Worm (Caenorhabditis elegans): ENCODE results near the gene nhr-55.

Gene nhr-55

DNA sequence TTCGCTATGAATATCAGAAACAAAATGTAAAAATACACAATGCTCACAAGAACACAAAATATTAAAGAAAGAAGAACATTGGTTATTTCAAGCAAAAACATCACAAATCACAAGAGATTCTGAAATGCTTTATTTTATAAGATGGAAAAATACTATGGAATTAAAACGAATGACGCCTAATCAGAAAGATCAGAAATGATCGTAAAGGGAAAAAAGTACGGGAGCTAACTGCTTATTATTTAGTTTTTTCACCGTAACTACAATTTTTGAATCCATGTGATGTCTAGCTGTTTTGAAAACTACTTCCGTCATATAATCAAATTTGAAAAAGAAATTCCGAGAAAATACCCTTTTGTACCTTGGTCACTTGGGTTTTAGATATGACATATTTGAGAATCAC is 9.5 kb upstream of the nhr-55 start, which contains the start of gene srbc-57:
Gene srbc-57 (minus strand): TSS at position 101 of the 400 bp plus-strand sequence.
- TF ChIP-seq ref-1 (GFP tag; conservative IDR thresholded peaks at IDR 0.05) (no peak), cog-1 (tag; optimal IDR thresholded peaks at IDR 0.05) (no peak), flt-1 (GFP tag; IDR thresholded peaks at IDR 0.05) (no peak), klf-2 (GFP tag; conservative IDR thresholded peaks at IDR 0.05) (no peak), T22C8.4 (GFP tag; IDR thresholded peaks at IDR 0.05) (no peak), ztf-29 (GFP tag; IDR thresholded peaks at IDR 0.05) (no peak), tab-1 (GFP tag; IDR thresholded peaks at IDR 0.05) (no peak)

- TF ChIP-seq ref-1 (GFP tag; conservative IDR thresholded peaks at IDR 0.05): no peak
- no peak for TF ChIP-seq flt-1 (GFP tag; IDR thresholded peaks at IDR 0.05)
- TF ChIP-seq ztf-29 (GFP tag; IDR thresholded peaks at IDR 0.05): no peak
- no peak for TF ChIP-seq ztf-23 (GFP tag; IDR thresholded peaks at IDR 0.05)
- TF ChIP-seq klf-2 (GFP tag; conservative IDR thresholded peaks at IDR 0.05): no peak
- no peak for TF ChIP-seq cog-1 (tag; optimal IDR thresholded peaks at IDR 0.05)
- TF ChIP-seq med-1 (GFP tag; optimal IDR thresholded peaks at IDR 0.05; ENCODE audit: insufficient read depth): no peak
- no peak for TF ChIP-seq T22C8.4 (GFP tag; IDR thresholded peaks at IDR 0.05)
- TF ChIP-seq tab-1 (GFP tag; IDR thresholded peaks at IDR 0.05): no peak
Measured at ce11 chrV:472589-472988, 5.4 kb upstream of the nhr-55 start, which contains the start of gene srt-31. TSS of gene srt-31 (plus strand) at chrV:472889.

DNA sequence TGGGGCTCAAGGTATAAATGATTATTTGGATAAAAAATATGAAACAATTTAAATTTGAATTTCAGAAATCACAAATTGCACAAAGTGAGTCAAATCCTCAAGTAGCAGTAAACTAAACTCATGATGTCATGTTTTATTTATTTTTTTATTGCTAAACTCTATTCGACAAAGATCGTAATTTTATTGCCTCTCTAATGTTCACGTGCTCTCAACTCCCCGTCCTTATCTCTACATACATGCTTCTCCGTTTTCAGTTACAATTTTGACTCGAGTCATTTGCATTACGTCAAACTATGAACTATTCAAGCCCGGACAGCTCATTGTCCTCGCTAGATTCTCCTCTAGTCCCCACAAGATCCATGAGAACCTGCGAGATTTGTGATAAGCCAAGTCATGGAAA is 3.4 kb upstream of the nhr-55 start, which contains the start of gene nhr-99:
Gene nhr-99 (plus strand): TSS at position 263 of the 400 bp plus-strand sequence.
- no peak for TF ChIP-seq flt-1 (GFP tag; IDR thresholded peaks at IDR 0.05)
- TF ChIP-seq T22C8.4 (GFP tag; IDR thresholded peaks at IDR 0.05): no peak
- TF ChIP-seq klf-2 (GFP tag; conservative IDR thresholded peaks at IDR 0.05): no peak
- no peak for TF ChIP-seq ztf-23 (GFP tag; IDR thresholded peaks at IDR 0.05)
- no peak for TF ChIP-seq ref-1 (GFP tag; conservative IDR thresholded peaks at IDR 0.05)
- TF ChIP-seq cog-1 (tag; optimal IDR thresholded peaks at IDR 0.05): no peak
- TF ChIP-seq tab-1 (GFP tag; IDR thresholded peaks at IDR 0.05): no peak
- no peak for TF ChIP-seq ztf-29 (GFP tag; IDR thresholded peaks at IDR 0.05)
- no peak for TF ChIP-seq med-1 (GFP tag; optimal IDR thresholded peaks at IDR 0.05; ENCODE audit: insufficient read depth)

DNA sequence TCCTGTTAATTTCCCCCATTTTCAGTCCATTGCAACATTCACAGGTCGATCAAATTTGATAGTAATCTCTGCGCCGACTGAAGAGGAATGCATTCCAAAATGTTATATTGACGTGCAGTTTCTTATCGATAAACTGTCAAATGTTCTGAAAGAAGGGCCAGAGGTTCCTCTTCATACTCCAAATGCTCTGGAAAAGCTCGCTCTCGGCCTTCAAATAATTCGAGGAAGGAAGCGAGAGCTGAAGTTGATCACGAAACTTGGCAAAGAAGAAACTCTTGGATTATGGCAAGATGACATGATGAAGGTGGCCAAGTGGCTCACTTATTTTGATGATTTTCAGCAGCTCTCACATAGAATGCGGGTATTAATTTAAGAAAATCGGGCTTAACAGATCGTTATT is 1.1 kb downstream of the nhr-55 start:
- no peak for TF ChIP-seq T22C8.4 (GFP tag; IDR thresholded peaks at IDR 0.05)
- no peak for TF ChIP-seq tab-1 (GFP tag; IDR thresholded peaks at IDR 0.05)
- TF ChIP-seq klf-2 (GFP tag; conservative IDR thresholded peaks at IDR 0.05): no peak
- no peak for TF ChIP-seq cog-1 (tag; optimal IDR thresholded peaks at IDR 0.05)
- no peak for TF ChIP-seq med-1 (GFP tag; optimal IDR thresholded peaks at IDR 0.05; ENCODE audit: insufficient read depth)
- TF ChIP-seq ztf-29 (GFP tag; IDR thresholded peaks at IDR 0.05): no peak
- no peak for TF ChIP-seq ref-1 (GFP tag; conservative IDR thresholded peaks at IDR 0.05)
- no peak for TF ChIP-seq ztf-23 (GFP tag; IDR thresholded peaks at IDR 0.05)
- no peak for TF ChIP-seq flt-1 (GFP tag; IDR thresholded peaks at IDR 0.05)

ce11 chrV:482860-483259 is 4.9 kb downstream of the nhr-55 start:
- no peak for TF ChIP-seq T22C8.4 (GFP tag; IDR thresholded peaks at IDR 0.05)
- TF ChIP-seq ztf-23 (GFP tag; IDR thresholded peaks at IDR 0.05): no peak
- no peak for TF ChIP-seq klf-2 (GFP tag; conservative IDR thresholded peaks at IDR 0.05)
- TF ChIP-seq med-1 (GFP tag; optimal IDR thresholded peaks at IDR 0.05; ENCODE audit: insufficient read depth): no peak
- TF ChIP-seq cog-1 (tag; optimal IDR thresholded peaks at IDR 0.05): no peak
- TF ChIP-seq ref-1 (GFP tag; conservative IDR thresholded peaks at IDR 0.05): no peak
- TF ChIP-seq ztf-29 (GFP tag; IDR thresholded peaks at IDR 0.05): no peak
- TF ChIP-seq flt-1 (GFP tag; IDR thresholded peaks at IDR 0.05): no peak
- TF ChIP-seq tab-1 (GFP tag; IDR thresholded peaks at IDR 0.05): no peak

DNA sequence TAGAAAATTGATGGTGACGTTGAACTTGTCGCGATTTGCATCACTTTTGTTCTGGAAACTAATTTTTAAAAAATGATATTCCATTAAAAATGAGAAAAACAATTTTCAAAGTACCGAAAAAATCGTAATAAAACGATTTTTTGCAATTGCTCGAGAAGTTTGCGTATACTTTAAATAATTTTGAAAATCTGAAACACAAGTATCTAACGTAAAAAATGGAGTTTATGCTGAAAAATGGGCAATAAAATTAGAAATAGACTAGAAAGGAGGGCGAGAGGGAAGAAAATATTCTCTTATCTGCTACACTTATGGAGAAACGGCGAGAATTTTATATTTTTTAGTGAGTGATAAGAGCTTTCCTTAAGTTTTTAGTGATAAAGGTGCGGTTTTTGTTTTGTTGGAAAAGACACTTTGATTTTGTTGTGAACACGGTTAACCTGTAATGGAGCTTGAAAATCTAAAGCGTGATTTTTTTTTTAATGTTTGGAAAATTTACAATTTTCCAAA is 5.4 kb downstream of the nhr-55 start, which contains the start of gene nhr-130:
Gene nhr-130 (minus strand): TSS at position 51 of the 507 bp plus-strand sequence.
- TF ChIP-seq flt-1 (GFP tag; IDR thresholded peaks at IDR 0.05): no peak
- TF ChIP-seq ref-1 (GFP tag; conservative IDR thresholded peaks at IDR 0.05): no peak
- TF ChIP-seq med-1 (GFP tag; optimal IDR thresholded peaks at IDR 0.05; ENCODE audit: insufficient read depth): no peak
- no peak for TF ChIP-seq klf-2 (GFP tag; conservative IDR thresholded peaks at IDR 0.05)
- TF ChIP-seq T22C8.4 (GFP tag; IDR thresholded peaks at IDR 0.05): no peak
- no peak for TF ChIP-seq ztf-29 (GFP tag; IDR thresholded peaks at IDR 0.05)
- no peak for TF ChIP-seq tab-1 (GFP tag; IDR thresholded peaks at IDR 0.05)
- no peak for TF ChIP-seq ztf-23 (GFP tag; IDR thresholded peaks at IDR 0.05)
- no peak for TF ChIP-seq cog-1 (tag; optimal IDR thresholded peaks at IDR 0.05)

DNA sequence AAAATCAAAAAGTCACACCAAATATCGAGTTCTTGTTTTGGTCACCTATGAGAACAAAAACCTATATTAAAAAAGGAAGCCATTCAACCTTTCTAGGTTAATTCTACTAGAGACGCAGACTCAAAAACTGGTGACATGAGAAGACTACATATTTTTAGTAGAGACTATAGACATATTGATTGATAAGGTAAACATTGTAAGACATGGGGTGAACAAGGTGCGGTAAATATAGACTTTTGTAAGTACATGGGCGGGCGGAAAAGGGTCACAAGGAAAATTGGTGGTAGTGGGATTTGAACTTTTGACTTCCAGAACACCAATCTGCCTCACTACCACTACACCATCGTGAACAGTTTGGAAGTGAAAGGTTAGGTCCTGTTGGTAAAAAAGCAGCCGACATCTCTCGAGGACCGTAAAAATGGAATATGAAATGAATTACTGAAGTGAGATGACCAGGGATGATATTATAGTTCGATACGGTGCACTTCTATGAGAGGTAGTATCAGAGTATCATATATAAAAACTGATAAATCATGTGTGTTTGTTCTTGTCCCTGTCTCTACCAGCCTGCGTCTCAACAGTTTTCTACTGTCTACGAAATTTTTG is 6.4 kb downstream of the nhr-55 start, which contains the start of gene nhr-212:
Gene nhr-212 (plus strand): TSS at position 573 of the 606 bp plus-strand sequence.
- TF ChIP-seq cog-1 (tag; optimal IDR thresholded peaks at IDR 0.05): no peak

- no peak for TF ChIP-seq T22C8.4 (GFP tag; IDR thresholded peaks at IDR 0.05)
- TF ChIP-seq flt-1 (GFP tag; IDR thresholded peaks at IDR 0.05): no peak
- no peak for TF ChIP-seq cog-1 (tag; optimal IDR thresholded peaks at IDR 0.05)
- TF ChIP-seq ref-1 (GFP tag; conservative IDR thresholded peaks at IDR 0.05): no peak
- TF ChIP-seq tab-1 (GFP tag; IDR thresholded peaks at IDR 0.05): no peak
- no peak for TF ChIP-seq med-1 (GFP tag; optimal IDR thresholded peaks at IDR 0.05; ENCODE audit: insufficient read depth)
- TF ChIP-seq ztf-23 (GFP tag; IDR thresholded peaks at IDR 0.05): no peak
- no peak for TF ChIP-seq klf-2 (GFP tag; conservative IDR thresholded peaks at IDR 0.05)
Measured at ce11 chrV:486684-487083, 8.7 kb downstream of the nhr-55 start, which contains the start of gene nhr-211. TSS of gene nhr-211 (plus strand) at chrV:486984.

ce11 chrV:487980-488379 is 10.0 kb downstream of the nhr-55 start:
- no peak for TF ChIP-seq ref-1 (GFP tag; conservative IDR thresholded peaks at IDR 0.05)
- TF ChIP-seq T22C8.4 (GFP tag; IDR thresholded peaks at IDR 0.05): no peak
- no peak for TF ChIP-seq ztf-23 (GFP tag; IDR thresholded peaks at IDR 0.05)
- no peak for TF ChIP-seq flt-1 (GFP tag; IDR thresholded peaks at IDR 0.05)
- TF ChIP-seq klf-2 (GFP tag; conservative IDR thresholded peaks at IDR 0.05): no peak
- TF ChIP-seq ztf-29 (GFP tag; IDR thresholded peaks at IDR 0.05): no peak
- no peak for TF ChIP-seq med-1 (GFP tag; optimal IDR thresholded peaks at IDR 0.05; ENCODE audit: insufficient read depth)
- no peak for TF ChIP-seq cog-1 (tag; optimal IDR thresholded peaks at IDR 0.05)
- no peak for TF ChIP-seq tab-1 (GFP tag; IDR thresholded peaks at IDR 0.05)

Measured in whole organism, midembryonic.